Worm (Caenorhabditis elegans) whole organism, young adult: ENCODE results near the gene K09E4.1.

ENCODE experiments used
- B0035.1 ChIP-seq: sonication (generic microtip); optimal IDR thresholded peaks from 2 replicates; lab custom pipeline; 2016; ENCODE audit warnings: missing genetic modification characterization, mild to moderate bottlenecking, missing compliant biosample characterization, missing genotype, missing genetic modification reagents
- B0336.3 ChIP-seq: fragments of 200-800 bp; sonication (Bioruptor generic); IDR thresholded peaks from 2 replicates; pipeline ENCODE4 v1.3.6; 2022; ENCODE audit warnings: missing genetic modification characterization, missing compliant biosample characterization
- C06A6.2 ChIP-seq: fragments of 200-800 bp; sonication (Bioruptor generic); conservative IDR thresholded peaks from 2 replicates; pipeline ENCODE4 v1.3.6; 2022; ENCODE audit warnings: missing genetic modification characterization, missing compliant biosample characterization
- D2030.7 ChIP-seq: fragments of 200-800 bp; sonication (Bioruptor generic); IDR thresholded peaks from 2 replicates; pipeline ENCODE4 v1.3.6; 2022; ENCODE audit warnings: missing genetic modification reagents, missing genetic modification characterization, missing compliant biosample characterization
- F33H1.4 ChIP-seq: fragments of 200-800 bp; sonication (Bioruptor generic); IDR thresholded peaks from 2 replicates; pipeline ENCODE4 v1.3.6; 2022; ENCODE audit warnings: missing genetic modification reagents, missing genetic modification characterization, missing compliant biosample characterization
- F57C9.4 ChIP-seq: sonication (generic microtip); optimal IDR thresholded peaks from 2 replicates; lab custom pipeline; 2017; ENCODE audit warnings: mild to moderate bottlenecking, missing genetic modification characterization, missing compliant biosample characterization
- T07F8.4 ChIP-seq: sonication (generic microtip); optimal IDR thresholded peaks from 2 replicates; lab custom pipeline; 2016; ENCODE audit warnings: mild to moderate bottlenecking, missing genetic modification characterization, moderate library complexity, missing compliant biosample characterization
- Y53F4B.3 ChIP-seq: fragments of 200-800 bp; sonication (Bioruptor generic); IDR thresholded peaks from 2 replicates; pipeline ENCODE4 v1.3.6; 2022; ENCODE audit warnings: missing genetic modification reagents, missing genetic modification characterization, missing compliant biosample characterization
- Y79H2A.3 ChIP-seq: fragments of 200-800 bp; sonication (Bioruptor generic); conservative IDR thresholded peaks from 2 replicates; pipeline ENCODE4 v1.3.6; 2022; ENCODE audit warnings: missing genetic modification reagents, missing genetic modification characterization, missing compliant biosample characterization
- aptf-3 ChIP-seq: fragments of 200-800 bp; sonication (Bioruptor generic); IDR thresholded peaks from 2 replicates; pipeline ENCODE4 v1.3.6; 2022; ENCODE audit warnings: missing genetic modification characterization, missing compliant biosample characterization
- athp-1 ChIP-seq: sonication (generic microtip); optimal IDR thresholded peaks from 2 replicates; lab custom pipeline; 2017; ENCODE audit warnings: mild to moderate bottlenecking, missing genetic modification characterization, missing compliant biosample characterization
- cebp-1 ChIP-seq, 2 experiments: fragments of 200-800 bp in 1 of 2; sonication (Bioruptor generic) in 1 of 2; sonication (generic microtip) in 1 of 2; IDR thresholded peaks in 1 of 2; optimal IDR thresholded peaks in 1 of 2; 2 replicates each; pipeline versions ENCODE4 v1.3.6 to Lab custom; 2017 to 2022; ENCODE audit warnings: missing compliant biosample characterization in 2 of 2, missing genetic modification characterization in 2 of 2, mild to moderate bottlenecking in 1 of 2, missing genetic modification reagents in 1 of 2, moderate library complexity in 1 of 2
- ceh-100 ChIP-seq: fragments of 200-800 bp; sonication (Bioruptor generic); IDR thresholded peaks from 2 replicates; pipeline ENCODE4 v1.3.6; 2022; ENCODE audit warnings: missing genetic modification reagents, missing genetic modification characterization, missing compliant biosample characterization
- ceh-40 ChIP-seq: fragments of 200-800 bp; sonication (Bioruptor generic); IDR thresholded peaks from 2 replicates; pipeline ENCODE4 v1.3.6; 2022; ENCODE audit warnings: missing genetic modification characterization, missing compliant biosample characterization
- ceh-79 ChIP-seq: sonication (generic microtip); optimal IDR thresholded peaks from 2 replicates; lab custom pipeline; 2017; ENCODE audit warnings: mild to moderate bottlenecking, missing genetic modification characterization, missing compliant biosample characterization
- die-1 ChIP-seq: sonication (generic microtip); optimal IDR thresholded peaks from 2 replicates; lab custom pipeline; 2016; ENCODE audit warnings: missing genotype, mild to moderate bottlenecking, missing genetic modification characterization, missing compliant biosample characterization
- dox-1 ChIP-seq: fragments of 200-800 bp; sonication (Bioruptor generic); IDR thresholded peaks from 2 replicates; pipeline ENCODE4 v1.3.6; 2022; ENCODE audit warnings: missing genetic modification reagents, missing genetic modification characterization, missing compliant biosample characterization
- dpff-1 ChIP-seq: sonication (generic microtip); optimal IDR thresholded peaks from 2 replicates; lab custom pipeline; 2017; ENCODE audit warnings: mild to moderate bottlenecking, missing genetic modification characterization, missing compliant biosample characterization
- dpl-1 ChIP-seq: fragments of 150-350 bp; optimal IDR thresholded peaks from 2 replicates; lab custom pipeline; 2014; ENCODE audit warnings: missing biosample characterization, missing genetic modification reagents, missing genetic modification characterization
- efl-1 ChIP-seq: fragments of 150-350 bp; optimal IDR thresholded peaks from 2 replicates; lab custom pipeline; 2014; ENCODE audit warnings: missing biosample characterization, missing genetic modification reagents, missing genetic modification characterization
- egl-44 ChIP-seq: fragments of 200-800 bp; sonication (Bioruptor generic); IDR thresholded peaks from 2 replicates; pipeline ENCODE4 v1.3.6; 2022; ENCODE audit warnings: missing genetic modification reagents, missing genetic modification characterization, missing compliant biosample characterization
- ekl-4 ChIP-seq: fragments of 200-800 bp; sonication (Bioruptor generic); IDR thresholded peaks from 2 replicates; pipeline ENCODE4 v1.3.6; 2022; ENCODE audit warnings: missing genetic modification reagents, missing genetic modification characterization, missing compliant biosample characterization
- him-1 ChIP-seq: sonication (generic microtip); optimal IDR thresholded peaks from 2 replicates; lab custom pipeline; 2016; ENCODE audit warnings: missing genotype, missing genetic modification reagents, missing genetic modification characterization, missing compliant biosample characterization
- lag-1 ChIP-seq: fragments of 200-800 bp; sonication (Bioruptor generic); IDR thresholded peaks from 2 replicates; pipeline ENCODE4 v1.3.6; 2022; ENCODE audit warnings: missing genetic modification reagents, missing genetic modification characterization, missing compliant biosample characterization
- lin-26 ChIP-seq: fragments of 200-800 bp; sonication (Bioruptor generic); IDR thresholded peaks from 2 replicates; pipeline ENCODE4 v1.3.6; 2022; ENCODE audit warnings: missing genetic modification reagents, missing genetic modification characterization, missing compliant biosample characterization
- lin-40 ChIP-seq: sonication (generic microtip); optimal IDR thresholded peaks from 2 replicates; lab custom pipeline; 2016; ENCODE audit warnings: missing genetic modification characterization, mild to moderate bottlenecking, missing compliant biosample characterization, missing genotype, missing genetic modification reagents
- madf-6 ChIP-seq: fragments of 200-800 bp; sonication (Bioruptor generic); IDR thresholded peaks from 2 replicates; pipeline ENCODE4 v1.3.6; 2022; ENCODE audit warnings: missing genetic modification reagents, missing genetic modification characterization, missing compliant biosample characterization
- mel-28 ChIP-seq: sonication (generic microtip); optimal IDR thresholded peaks from 2 replicates; lab custom pipeline; 2016; ENCODE audit warnings: borderline replicate concordance, mild to moderate bottlenecking, missing genetic modification characterization, missing compliant biosample characterization
- mes-4 ChIP-seq: sonication (generic microtip); optimal IDR thresholded peaks from 2 replicates; lab custom pipeline; 2016; ENCODE audit warnings: missing genotype, missing genetic modification characterization, missing compliant biosample characterization
- nfyb-1 ChIP-seq: fragments of 200-800 bp; sonication (Bioruptor generic); IDR thresholded peaks from 2 replicates; pipeline ENCODE4 v1.3.6; 2022; ENCODE audit warnings: missing genetic modification reagents, missing genetic modification characterization, missing compliant biosample characterization
- nhr-179 ChIP-seq: sonication (generic microtip); optimal IDR thresholded peaks from 2 replicates; lab custom pipeline; 2016; ENCODE audit warnings: mild to moderate bottlenecking, missing genetic modification characterization, missing compliant biosample characterization
- nhr-90 ChIP-seq: sonication (generic microtip); optimal IDR thresholded peaks from 2 replicates; lab custom pipeline; 2016; ENCODE audit warnings: missing genotype, mild to moderate bottlenecking, missing genetic modification characterization, missing compliant biosample characterization
- pha-4 ChIP-seq: fragments of 150-350 bp; sonication (generic microtip); optimal IDR thresholded peaks from 2 replicates; lab custom pipeline; 2014; ENCODE audit warnings: missing biosample characterization, missing genetic modification reagents, missing genetic modification characterization
- repo-1 ChIP-seq: sonication (generic microtip); optimal IDR thresholded peaks from 2 replicates; lab custom pipeline; 2017; ENCODE audit warnings: mild to moderate bottlenecking, missing genetic modification characterization, missing compliant biosample characterization
- rpc-1 ChIP-seq, 2 experiments: fragments of 150-350 bp in 1 of 2; sonication (generic microtip) in 1 of 2; optimal IDR thresholded peaks; 2 replicates each; lab custom pipeline; 2014 to 2018; ENCODE audit warnings: missing biosample characterization in 1 of 2, missing genetic modification characterization in 1 of 2, missing genetic modification reagents in 1 of 2, missing genotype in 1 of 2
- sdz-38 ChIP-seq: sonication (generic microtip); optimal IDR thresholded peaks from 2 replicates; lab custom pipeline; 2016; ENCODE audit warnings: missing genotype, missing genetic modification characterization, missing compliant biosample characterization
- sea-2 ChIP-seq: fragments of 200-800 bp; sonication (Bioruptor generic); IDR thresholded peaks from 2 replicates; pipeline ENCODE4 v1.3.6; 2022; ENCODE audit warnings: missing genetic modification characterization, missing compliant biosample characterization
- snpc-1.1 ChIP-seq: sonication (generic microtip); optimal IDR thresholded peaks from 2 replicates; lab custom pipeline; 2017; ENCODE audit warnings: missing genetic modification characterization, mild to moderate bottlenecking, missing compliant biosample characterization, antibody characterized with exemption, moderate library complexity, missing genotype, missing genetic modification reagents; ENCODE audit not compliant: insufficient read depth
- snpc-1.3 ChIP-seq: sonication (generic microtip); optimal IDR thresholded peaks from 2 replicates; lab custom pipeline; 2017; ENCODE audit warnings: missing genetic modification characterization, mild to moderate bottlenecking, missing compliant biosample characterization, antibody characterized with exemption, moderate library complexity, missing genotype, missing genetic modification reagents; ENCODE audit not compliant: insufficient read depth
- zim-3 ChIP-seq: sonication (generic microtip); optimal IDR thresholded peaks from 2 replicates; lab custom pipeline; 2017; ENCODE audit warnings: mild to moderate bottlenecking, missing genetic modification characterization, moderate library complexity, missing compliant biosample characterization
- ztf-18 ChIP-seq: sonication (generic microtip); optimal IDR thresholded peaks from 2 replicates; lab custom pipeline; 2016; ENCODE audit warnings: missing genotype, mild to moderate bottlenecking, missing genetic modification characterization, missing compliant biosample characterization
- ztf-22 ChIP-seq: fragments of 200-800 bp; sonication (Bioruptor generic); optimal IDR thresholded peaks from 2 replicates; lab custom pipeline; 2018; ENCODE audit warnings: mild to moderate bottlenecking, missing genetic modification characterization, moderate library complexity, missing compliant biosample characterization
- ztf-25 ChIP-seq: fragments of 200-800 bp; sonication (Bioruptor generic); IDR thresholded peaks from 2 replicates; pipeline ENCODE4 v1.3.6; 2022; ENCODE audit warnings: missing genetic modification reagents, missing genetic modification characterization, missing compliant biosample characterization
- ztf-6 ChIP-seq: fragments of 200-800 bp; sonication (Bioruptor generic); IDR thresholded peaks from 2 replicates; pipeline ENCODE4 v1.3.6; 2022; ENCODE audit warnings: missing genetic modification reagents, missing genetic modification characterization, missing compliant biosample characterization

K09E4.1 gene

DNA sequence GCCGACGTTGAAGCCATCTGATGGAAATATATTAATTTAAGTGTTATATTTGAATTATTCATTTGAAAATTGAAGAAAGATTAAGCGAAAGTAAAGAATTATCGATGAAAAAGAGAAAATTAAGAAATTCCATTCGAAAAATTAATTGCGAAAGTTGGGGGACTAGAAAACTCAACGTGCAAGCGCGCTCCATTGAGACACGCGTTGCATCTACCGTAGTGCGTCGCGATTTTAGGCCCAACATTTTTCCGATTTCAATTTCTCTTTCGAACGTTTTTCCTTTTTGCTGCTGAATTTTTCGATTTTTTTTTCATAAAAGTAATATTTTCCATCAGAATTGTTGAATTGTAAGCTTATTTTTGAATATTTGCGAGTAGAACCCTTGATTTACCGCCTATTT is 16.7 kb downstream of the K09E4.1 start, which contains the start of gene Y48B6A.1 (continued):
- TF ChIP-seq lin-40 (peak; percentile 82), rpc-1 (optimal IDR thresholded peaks at IDR 0.05; lab: Kevin White, UChicago) (no peak), rpc-1 (tag; optimal IDR thresholded peaks at IDR 0.05; lab: Kevin White, UChicago) (peak; percentile 3)

DNA sequence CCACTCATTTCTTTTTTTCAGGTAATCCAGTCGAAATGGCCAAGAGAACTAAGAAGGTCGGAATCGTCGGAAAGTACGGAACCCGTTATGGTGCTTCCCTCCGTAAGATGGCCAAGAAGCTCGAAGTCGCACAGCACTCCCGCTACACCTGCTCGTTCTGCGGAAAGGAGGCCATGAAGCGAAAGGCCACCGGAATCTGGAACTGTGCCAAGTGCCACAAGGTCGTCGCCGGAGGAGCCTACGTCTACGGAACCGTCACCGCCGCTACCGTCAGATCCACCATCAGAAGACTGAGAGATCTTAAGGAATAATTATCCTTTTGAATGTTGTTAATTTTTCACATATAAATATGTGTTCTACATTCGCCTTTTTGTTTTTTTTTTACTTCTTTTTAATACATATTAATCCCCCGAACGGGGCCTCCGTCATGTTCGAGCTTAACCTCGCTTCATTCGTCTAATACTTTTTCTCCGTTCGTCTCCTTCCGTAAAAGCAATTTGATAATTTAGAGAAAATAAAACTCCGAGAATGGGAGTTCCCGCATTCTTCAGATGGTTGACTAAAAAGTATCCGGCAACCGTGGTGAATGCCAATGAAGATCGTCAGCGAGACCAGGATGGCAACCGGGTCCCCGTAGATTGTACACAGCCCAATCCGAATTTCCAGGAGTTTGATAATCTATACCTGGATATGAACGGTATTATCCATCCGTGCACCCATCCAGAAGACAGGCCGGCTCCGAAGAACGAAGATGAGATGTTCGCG is 17.8 kb downstream of the K09E4.1 start, which contains the start of the genes rpl-43 and xrn-2:
Gene rpl-43 (plus strand): TSS at position 36 of the 765 bp plus-strand sequence.
Gene xrn-2 (plus strand): TSS at position 510 of the 765 bp plus-strand sequence.
- TF ChIP-seq mes-4 (tag; lab: Kevin White, UChicago): no peak
- peak; percentile 65 for TF ChIP-seq dpff-1 (tag; lab: Kevin White, UChicago)
- TF ChIP-seq nhr-179 (tag; lab: Kevin White, UChicago): no peak
- TF ChIP-seq zim-3 (tag; lab: Kevin White, UChicago): no peak
- no peak for TF ChIP-seq nhr-90
- TF ChIP-seq C06A6.2: no peak
- peak; percentile 79 for TF ChIP-seq nfyb-1 (GFP tag; lab: Robert Waterston, UW)
- no peak for TF ChIP-seq pha-4 (tag; lab: Kevin White, UChicago)
- TF ChIP-seq mel-28 (tag; lab: Kevin White, UChicago): no peak
- peak; percentile 56 for TF ChIP-seq die-1
- TF ChIP-seq him-1: peak; percentile 37
- TF ChIP-seq Y53F4B.3: no peak
- peak; percentile 77 for TF ChIP-seq snpc-1.1 (tag; lab: Kevin White, UChicago)
- no peak for TF ChIP-seq sea-2
- TF ChIP-seq B0035.1 (tag; lab: Kevin White, UChicago): no peak
- TF ChIP-seq ceh-40 (GFP tag; lab: Robert Waterston, UW): 0 out of 2 replicates have a peak, but pooled peaks have one; percentile 2
- TF ChIP-seq lin-40: no peak
- no peak for TF ChIP-seq ztf-6 (GFP tag; lab: Robert Waterston, UW)
- peak; percentile 64; the same call in 1 of the 2 replicates for TF ChIP-seq D2030.7
- peak; percentile 89 for TF ChIP-seq ekl-4 (GFP tag; lab: Robert Waterston, UW)
- TF ChIP-seq lin-26 (GFP tag; lab: Robert Waterston, UW): peak; percentile 77; the same call in 1 of the 2 replicates
- TF ChIP-seq cebp-1 (GFP tag; IDR thresholded peaks at IDR 0.05; lab: Robert Waterston, UW): 0 out of 2 replicates have a peak, but pooled peaks have one; percentile 41
- TF ChIP-seq cebp-1 (tag; optimal IDR thresholded peaks at IDR 0.05; lab: Kevin White, UChicago): peak; percentile 28
- peak; percentile 69 for TF ChIP-seq athp-1 (tag; lab: Kevin White, UChicago)
- no peak for TF ChIP-seq F57C9.4 (tag; lab: Kevin White, UChicago)
- no peak for TF ChIP-seq sdz-38 (tag; lab: Kevin White, UChicago)
- TF ChIP-seq ceh-100 (GFP tag; lab: Robert Waterston, UW): peak; percentile 72
- TF ChIP-seq B0336.3 (GFP tag; lab: Robert Waterston, UW): peak; percentile 95
- peak; percentile 38 for TF ChIP-seq F33H1.4
- TF ChIP-seq ztf-18: peak; percentile 36
- 0 out of 2 replicates have a peak, but pooled peaks have one; percentile 45 for TF ChIP-seq ztf-25 (GFP tag; lab: Robert Waterston, UW)
- no peak for TF ChIP-seq dpl-1 (GFP tag; lab: Kevin White, UChicago)
- TF ChIP-seq Y79H2A.3: peak; percentile 83; the same call in 1 of the 2 replicates
- TF ChIP-seq dox-1 (GFP tag; lab: Robert Waterston, UW): no peak
- peak; percentile 52 for TF ChIP-seq snpc-1.3 (tag; lab: Kevin White, UChicago)
- no peak for TF ChIP-seq T07F8.4
- peak; percentile 87 for TF ChIP-seq madf-6 (GFP tag; lab: Robert Waterston, UW)
- peak; percentile 56 for TF ChIP-seq repo-1
- TF ChIP-seq aptf-3: peak; percentile 83; the same call in 1 of the 2 replicates
- TF ChIP-seq lag-1 (GFP tag; lab: Robert Waterston, UW): no peak
- TF ChIP-seq efl-1: peak; percentile 7
- TF ChIP-seq ztf-22 (GFP tag; lab: Kevin White, UChicago): no peak
- no peak for TF ChIP-seq egl-44 (GFP tag; lab: Robert Waterston, UW)
- peak; percentile 35 for TF ChIP-seq ceh-79 (tag; lab: Kevin White, UChicago)
